Fruit fly (Drosophila melanogaster) whole organism, embryonic: ENCODE results near the gene Ugt301D1.

Experiments used
- Asciz ChIP-seq: fragments of 200-800 bp; sonication (Bioruptor generic); optimal IDR thresholded peaks from 2 replicates; lab custom pipeline; 2017; ENCODE audit warnings: missing biosample characterization, mild to moderate bottlenecking, missing genetic modification characterization, missing genetic modification reagents
- Atf6 ChIP-seq: fragments of 200-800 bp; sonication (Bioruptor generic); IDR thresholded peaks from 2 replicates; pipeline ENCODE4 v1.3.6; 2022; ENCODE audit warnings: missing biosample characterization, missing genetic modification characterization
- Blimp-1 ChIP-seq: fragments of 200-800 bp; sonication (Bioruptor generic); optimal IDR thresholded peaks from 3 replicates; lab custom pipeline; 2018; ENCODE audit warnings: missing biosample characterization, missing genetic modification characterization, mild to moderate bottlenecking, moderate library complexity, missing genetic modification reagents
- CG10267 ChIP-seq: fragments of 200-800 bp; sonication (Bioruptor generic); optimal IDR thresholded peaks from 2 replicates; lab custom pipeline; 2018; ENCODE audit warnings: missing biosample characterization, mild to moderate bottlenecking, missing genetic modification characterization, moderate library complexity
- CG10321 ChIP-seq: fragments of 200-800 bp; sonication (Bioruptor generic); IDR thresholded peaks from 2 replicates; pipeline ENCODE4 v1.3.6; 2022; ENCODE audit warnings: missing biosample characterization, missing genetic modification characterization
- CG10979 ChIP-seq: fragments of 200-800 bp; sonication (Bioruptor generic); optimal IDR thresholded peaks from 2 replicates; lab custom pipeline; 2018; ENCODE audit warnings: missing biosample characterization, mild to moderate bottlenecking, missing genetic modification characterization, moderate library complexity
- CG11504 ChIP-seq: fragments of 200-800 bp; sonication (Bioruptor generic); optimal IDR thresholded peaks from 3 replicates; lab custom pipeline; 2019; ENCODE audit warnings: missing biosample characterization, mild to moderate bottlenecking, missing genetic modification characterization, moderate library complexity
- CG12155 ChIP-seq: fragments of 200-800 bp; sonication (Bioruptor generic); optimal IDR thresholded peaks from 3 replicates; lab custom pipeline; 2016; ENCODE audit warnings: missing biosample characterization, missing genetic modification characterization
- CG1233 ChIP-seq: fragments of 200-800 bp; sonication (Bioruptor generic); optimal IDR thresholded peaks from 4 replicates; lab custom pipeline; 2018; ENCODE audit warnings: missing biosample characterization, mild to moderate bottlenecking, missing genetic modification characterization
- CG13123 ChIP-seq: fragments of 200-800 bp; sonication (Bioruptor generic); optimal IDR thresholded peaks from 2 replicates; lab custom pipeline; 2016; ENCODE audit warnings: missing biosample characterization, missing genetic modification characterization
- CG18011 ChIP-seq: fragments of 200-800 bp; sonication (Bioruptor generic); optimal IDR thresholded peaks from 2 replicates; lab custom pipeline; 2017; ENCODE audit warnings: missing biosample characterization, missing genetic modification characterization, mild to moderate bottlenecking, moderate library complexity, missing genotype
- CG18476 ChIP-seq: fragments of 200-800 bp; sonication (Bioruptor generic); optimal IDR thresholded peaks from 2 replicates; lab custom pipeline; 2016; ENCODE audit warnings: missing biosample characterization, mild to moderate bottlenecking, missing genetic modification characterization
- CG18619 ChIP-seq: fragments of 200-800 bp; sonication (Bioruptor generic); optimal IDR thresholded peaks from 3 replicates; lab custom pipeline; 2017; ENCODE audit warnings: missing biosample characterization, mild to moderate bottlenecking, missing genetic modification characterization
- CG2120 ChIP-seq: fragments of 200-800 bp; sonication (Bioruptor generic); optimal IDR thresholded peaks from 3 replicates; lab custom pipeline; 2016; ENCODE audit warnings: missing biosample characterization, missing genetic modification characterization
- CG3838 ChIP-seq: fragments of 200-800 bp; sonication (Bioruptor generic); optimal IDR thresholded peaks from 3 replicates; lab custom pipeline; 2016; ENCODE audit warnings: missing biosample characterization, missing genetic modification characterization
- CG4707 ChIP-seq: fragments of 200-800 bp; sonication (Bioruptor generic); optimal IDR thresholded peaks from 2 replicates; lab custom pipeline; 2018; ENCODE audit warnings: missing biosample characterization, mild to moderate bottlenecking, missing genetic modification characterization, moderate library complexity
- CG5953 ChIP-seq: fragments of 200-800 bp; sonication (Bioruptor generic); IDR thresholded peaks from 2 replicates; pipeline ENCODE4 v1.3.6; 2022; ENCODE audit warnings: missing biosample characterization, missing genetic modification characterization
- CG7786 ChIP-seq: fragments of 200-800 bp; sonication (Bioruptor generic); optimal IDR thresholded peaks from 2 replicates; lab custom pipeline; 2016; ENCODE audit warnings: missing biosample characterization, missing genetic modification characterization
- CkIIα-i1 ChIP-seq: fragments of 200-800 bp; sonication (Bioruptor generic); IDR thresholded peaks from 2 replicates; pipeline ENCODE4 v1.3.6; 2022; ENCODE audit warnings: missing biosample characterization, missing genetic modification characterization
- CrebB ChIP-seq: fragments of 200-800 bp; sonication (Bioruptor generic); optimal IDR thresholded peaks from 3 replicates; lab custom pipeline; 2018; ENCODE audit warnings: missing biosample characterization, mild to moderate bottlenecking, missing genetic modification characterization
- Dll ChIP-seq: fragments of 200-800 bp; sonication (Bioruptor generic); IDR thresholded peaks from 4 replicates; pipeline ENCODE4 v1.3.6; 2022; ENCODE audit warnings: missing biosample characterization, missing genetic modification characterization; ENCODE audit not compliant: partially characterized antibody
- Fer2 ChIP-seq: fragments of 200-800 bp; sonication (Bioruptor generic); optimal IDR thresholded peaks from 2 replicates; lab custom pipeline; 2018; ENCODE audit warnings: missing biosample characterization, mild to moderate bottlenecking, missing genetic modification characterization, moderate library complexity
- Hr39 ChIP-seq: fragments of >200 bp; optimal IDR thresholded peaks from 2 replicates; lab custom pipeline; 2017
- Mes4 ChIP-seq: fragments of 200-800 bp; sonication (Bioruptor generic); optimal IDR thresholded peaks from 2 replicates; lab custom pipeline; 2016; ENCODE audit warnings: missing biosample characterization, missing genetic modification characterization
- Oaz ChIP-seq: fragments of 200-800 bp; sonication (Bioruptor generic); IDR thresholded peaks from 2 replicates; pipeline ENCODE4 v1.3.6; 2022; ENCODE audit warnings: missing biosample characterization, missing genetic modification characterization
- Ptx1 ChIP-seq: fragments of 200-800 bp; sonication (Bioruptor generic); IDR thresholded peaks from 2 replicates; pipeline ENCODE4 v1.3.6; 2022; ENCODE audit warnings: missing biosample characterization, missing genetic modification characterization
- Side ChIP-seq: fragments of 200-800 bp; sonication (Bioruptor generic); optimal IDR thresholded peaks from 2 replicates; lab custom pipeline; 2016; ENCODE audit warnings: missing biosample characterization, missing genetic modification characterization
- Sox102F ChIP-seq: fragments of 200-800 bp; sonication (Bioruptor generic); optimal IDR thresholded peaks from 2 replicates; lab custom pipeline; 2018; ENCODE audit warnings: missing biosample characterization, mild to moderate bottlenecking, missing genetic modification characterization, moderate library complexity
- Spps ChIP-seq: fragments of 200-800 bp; sonication (Bioruptor generic); optimal IDR thresholded peaks from 2 replicates; lab custom pipeline; 2018; ENCODE audit warnings: missing biosample characterization, mild to moderate bottlenecking, missing genetic modification characterization
- Xrp1 ChIP-seq: fragments of 200-800 bp; sonication (Bioruptor generic); IDR thresholded peaks from 2 replicates; pipeline ENCODE4 v1.3.6; 2022; ENCODE audit warnings: missing biosample characterization, missing genetic modification characterization
- ara ChIP-seq: fragments of 200-800 bp; sonication (Bioruptor generic); IDR thresholded peaks from 2 replicates; pipeline ENCODE4 v1.3.6; 2022; ENCODE audit warnings: missing biosample characterization, missing genetic modification characterization
- cato ChIP-seq: fragments of 200-800 bp; sonication (Bioruptor generic); optimal IDR thresholded peaks from 2 replicates; lab custom pipeline; 2016; ENCODE audit warnings: missing biosample characterization, missing genetic modification characterization, borderline replicate concordance
- ci ChIP-seq: fragments of 200-800 bp; sonication (Bioruptor generic); IDR thresholded peaks from 3 replicates; pipeline ENCODE4 v1.3.6; 2022; ENCODE audit warnings: missing biosample characterization, missing genetic modification characterization
- crc ChIP-seq: fragments of 200-800 bp; sonication (Bioruptor generic); optimal IDR thresholded peaks from 2 replicates; lab custom pipeline; 2016; ENCODE audit warnings: missing biosample characterization, missing genetic modification characterization
- dan ChIP-seq: fragments of 200-800 bp; sonication (Bioruptor generic); IDR thresholded peaks from 2 replicates; pipeline ENCODE4 v1.3.6; 2022; ENCODE audit warnings: missing biosample characterization, missing genetic modification characterization
- danr ChIP-seq: fragments of 200-800 bp; sonication (Bioruptor generic); IDR thresholded peaks from 2 replicates; pipeline ENCODE4 v1.3.6; 2022; ENCODE audit warnings: missing biosample characterization, missing genetic modification characterization
- disco-r ChIP-seq: fragments of 200-800 bp; sonication (Bioruptor generic); optimal IDR thresholded peaks from 2 replicates; lab custom pipeline; 2016; ENCODE audit warnings: missing biosample characterization, missing genetic modification characterization
- dm ChIP-seq: fragments of 200-800 bp; sonication (Bioruptor generic); optimal IDR thresholded peaks from 3 replicates; lab custom pipeline; 2016; ENCODE audit warnings: missing biosample characterization, missing genetic modification characterization
- eve ChIP-seq, 2 experiments: fragments of >200 bp; optimal IDR thresholded peaks; 2 replicates each; lab custom pipeline; 2017; ENCODE audit warnings: missing biosample characterization in 2 of 2, missing genetic modification characterization in 2 of 2
- fd64A ChIP-seq: fragments of 200-800 bp; sonication (Bioruptor generic); optimal IDR thresholded peaks from 3 replicates; lab custom pipeline; 2018; ENCODE audit warnings: missing biosample characterization, mild to moderate bottlenecking, missing genetic modification characterization
- gsb-n ChIP-seq: fragments of 200-800 bp; sonication (Bioruptor generic); optimal IDR thresholded peaks from 3 replicates; lab custom pipeline; 2018; ENCODE audit warnings: missing biosample characterization, mild to moderate bottlenecking, missing genetic modification characterization
- hkb ChIP-seq, 2 experiments: fragments of 200-800 bp in 1 of 2; fragments of >200 bp in 1 of 2; sonication (Bioruptor generic) in 1 of 2; IDR thresholded peaks in 1 of 2; optimal IDR thresholded peaks in 1 of 2; 2 replicates each; pipeline versions ENCODE4 v1.3.6 to Lab custom; 2017 to 2022; ENCODE audit warnings: missing biosample characterization in 1 of 2, missing genetic modification characterization in 1 of 2
- mirr ChIP-seq: fragments of 200-800 bp; sonication (Bioruptor generic); optimal IDR thresholded peaks from 3 replicates; lab custom pipeline; 2018; ENCODE audit warnings: missing biosample characterization, mild to moderate bottlenecking, missing genetic modification characterization
- pfk ChIP-seq: fragments of 200-800 bp; sonication (Bioruptor generic); optimal IDR thresholded peaks from 2 replicates; lab custom pipeline; 2018; ENCODE audit warnings: missing biosample characterization, mild to moderate bottlenecking, missing genetic modification characterization, moderate library complexity
- salm ChIP-seq: fragments of 200-800 bp; sonication (Bioruptor generic); optimal IDR thresholded peaks from 2 replicates; lab custom pipeline; 2018; ENCODE audit warnings: missing biosample characterization, mild to moderate bottlenecking, missing genetic modification characterization
- sd ChIP-seq: fragments of 200-800 bp; sonication (Bioruptor generic); optimal IDR thresholded peaks from 3 replicates; lab custom pipeline; 2018; ENCODE audit warnings: missing biosample characterization, mild to moderate bottlenecking, missing genetic modification characterization, moderate library complexity
- sima ChIP-seq: fragments of 200-800 bp; sonication (Bioruptor generic); optimal IDR thresholded peaks from 2 replicates; lab custom pipeline; 2016; ENCODE audit warnings: missing biosample characterization, missing genetic modification characterization
- ssp ChIP-seq: fragments of 200-800 bp; sonication (Bioruptor generic); IDR thresholded peaks from 2 replicates; pipeline ENCODE4 v1.3.6; 2022; ENCODE audit warnings: missing biosample characterization, missing genetic modification characterization
- yki ChIP-seq: fragments of >200 bp; optimal IDR thresholded peaks from 3 replicates; lab custom pipeline; 2018
- zf30C ChIP-seq: fragments of 200-800 bp; sonication (Bioruptor generic); optimal IDR thresholded peaks from 3 replicates; lab custom pipeline; 2018; ENCODE audit warnings: missing biosample characterization, mild to moderate bottlenecking, missing genetic modification characterization
- zfh1 ChIP-seq: fragments of 200-800 bp; sonication (Bioruptor generic); IDR thresholded peaks from 3 replicates; pipeline ENCODE4 v1.3.6; 2022; ENCODE audit warnings: missing biosample characterization, missing genetic modification characterization

Gene Ugt301D1

dm6 chr2L:18477455-18477854, 31.9 kb upstream of the Ugt301D1 start (continued):
- TF ChIP-seq ci (GFP tag; lab: Robert Waterston, UW) = peak; percentile 96
- peak; percentile 15 for TF ChIP-seq CG2120 (GFP tag; lab: Kevin White, UChicago)
- TF ChIP-seq crc = no peak
- peak; percentile 48 for TF ChIP-seq CG3838 (GFP tag; lab: Kevin White, UChicago)
- no peak for TF ChIP-seq pfk (GFP tag; lab: Kevin White, UChicago)
- peak in 1 of 2 experiments; percentile 91 for TF ChIP-seq eve (GFP tag; optimal IDR thresholded peaks at IDR 0.05; lab: Kevin White, UChicago)
- TF ChIP-seq dm = peak; percentile 5
- no peak for TF ChIP-seq Mes4 (GFP tag; lab: Kevin White, UChicago)
- no peak for TF ChIP-seq Dll (GFP tag; lab: Robert Waterston, UW)
- no peak for TF ChIP-seq disco-r (GFP tag; lab: Kevin White, UChicago)
- peak; percentile 91 for TF ChIP-seq Asciz (GFP tag; lab: Kevin White, UChicago)
- TF ChIP-seq Side = peak; percentile 19
- peak; percentile 94 for TF ChIP-seq Ptx1 (GFP tag; lab: Robert Waterston, UW)
- TF ChIP-seq ara (GFP tag; lab: Robert Waterston, UW) = peak; percentile 94
- TF ChIP-seq Spps (tag; lab: Kevin White, UChicago) = peak; percentile 94
- no peak for TF ChIP-seq mirr
- peak; percentile 97 for TF ChIP-seq CG10979
- peak; percentile 92; the same call in 1 of the 2 replicates for TF ChIP-seq Atf6 (GFP tag; lab: Robert Waterston, UW)
- TF ChIP-seq yki (lab: Kevin White, UChicago) = no peak
- peak; percentile 92 for TF ChIP-seq Sox102F (GFP tag; lab: Kevin White, UChicago)
- TF ChIP-seq Oaz = no peak; the same call in 1 of the 2 replicates
- TF ChIP-seq CG12155 (GFP tag; lab: Kevin White, UChicago) = peak; percentile 76
- TF ChIP-seq Blimp-1 = peak; percentile 96
- peak; percentile 86 for TF ChIP-seq CG13123 (GFP tag; lab: Kevin White, UChicago)
- peak; percentile 81 for TF ChIP-seq sd (tag; lab: Kevin White, UChicago)
- peak; percentile 83 for TF ChIP-seq fd64A (GFP tag; lab: Kevin White, UChicago)
- TF ChIP-seq CG10267 (tag; lab: Kevin White, UChicago) = peak; percentile 91
- TF ChIP-seq ssp (GFP tag; lab: Robert Waterston, UW) = peak; percentile 85
- no peak for TF ChIP-seq CG10321
- peak; percentile 66 for TF ChIP-seq Fer2 (tag; lab: Kevin White, UChicago)
- TF ChIP-seq CG7786 (GFP tag; lab: Kevin White, UChicago) = no peak
- peak; percentile 69 for TF ChIP-seq cato (GFP tag; lab: Kevin White, UChicago)
- TF ChIP-seq Hr39 (lab: Kevin White, UChicago) = no peak
- TF ChIP-seq zf30C = peak; percentile 86
- TF ChIP-seq CG18011 (GFP tag; lab: Kevin White, UChicago) = no peak
- no peak for TF ChIP-seq hkb (optimal IDR thresholded peaks at IDR 0.05; lab: Kevin White, UChicago)
- TF ChIP-seq hkb (GFP tag; IDR thresholded peaks at IDR 0.05; lab: Robert Waterston, UW) = peak; percentile 93
- no peak; the same call in 1 of the 2 replicates for TF ChIP-seq CG5953 (GFP tag; lab: Robert Waterston, UW)
- peak; percentile 86 for TF ChIP-seq salm (tag; lab: Kevin White, UChicago)
- TF ChIP-seq CG4707 (GFP tag; lab: Kevin White, UChicago) = peak; percentile 86
- TF ChIP-seq CG1233 (GFP tag; lab: Kevin White, UChicago) = peak; percentile 84
- TF ChIP-seq CG18476 (GFP tag; lab: Kevin White, UChicago) = peak; percentile 67
- peak; percentile 92 for TF ChIP-seq zfh1 (GFP tag; lab: Robert Waterston, UW)
- 0 out of 2 replicates have a peak, but pooled peaks have one; percentile 7 for TF ChIP-seq CkIIα-i1
- peak; percentile 77 for TF ChIP-seq CrebB (tag; lab: Kevin White, UChicago)
- no peak for TF ChIP-seq sima
- peak; percentile 98 for TF ChIP-seq Xrp1 (GFP tag; lab: Robert Waterston, UW)
- TF ChIP-seq CG18619 (GFP tag; lab: Kevin White, UChicago) = peak; percentile 81
- TF ChIP-seq gsb-n = peak; percentile 97
- no peak for TF ChIP-seq dan (GFP tag; lab: Robert Waterston, UW)
- TF ChIP-seq CG11504 = peak; percentile 93
- peak; percentile 81; the same call in 1 of the 2 replicates for TF ChIP-seq danr (GFP tag; lab: Robert Waterston, UW)
